Comparison of ENCODE assay signal across 5 worm cellular contexts in genomic region chrIII:5172470-5172869, ce11.
TF ChIP-seq lines count a peak whose summit lies in the region.

K10D2.5 (plus strand) TSS chrIII:5172720.

TF ChIP-seq in whole organism, L1 larva, 84 proteins besides CTCF, POLR2A, EP300 and RAD21 (continues in another document):
- peak; percentile 91 for TF ChIP-seq sox-4 (tag; optimal IDR thresholded peaks at IDR 0.05; lab: Kevin White, UChicago)
- TF ChIP-seq unc-98 (GFP tag; IDR thresholded peaks at IDR 0.05; lab: Robert Waterston, UW): peak; percentile 98
- TF ChIP-seq unc-86 (tag; optimal IDR thresholded peaks at IDR 0.05; lab: Kevin White, UChicago): peak; percentile 91
- peak; percentile 94 for TF ChIP-seq dsc-1 (tag; optimal IDR thresholded peaks at IDR 0.05; lab: Kevin White, UChicago)
- peak; percentile 94 for TF ChIP-seq mep-1 (tag; optimal IDR thresholded peaks at IDR 0.05; lab: Kevin White, UChicago)
- peak; percentile 71 for TF ChIP-seq lin-39 (tag; optimal IDR thresholded peaks at IDR 0.05; lab: Kevin White, UChicago)
- peak; percentile 50 for TF ChIP-seq ceh-8 (GFP tag; optimal IDR thresholded peaks at IDR 0.05; lab: Kevin White, UChicago)
- TF ChIP-seq aha-1 (tag; optimal IDR thresholded peaks at IDR 0.05; lab: Kevin White, UChicago): peak; percentile 57
- peak; percentile 91 to 93 for TF ChIP-seq lsy-2 (tag; optimal IDR thresholded peaks at IDR 0.05; lab: Kevin White, UChicago)
- no peak for TF ChIP-seq ets-5 (GFP tag; IDR thresholded peaks at IDR 0.05; lab: Robert Waterston, UW)
- TF ChIP-seq elt-3 (tag; optimal IDR thresholded peaks at IDR 0.05; lab: Kevin White, UChicago): peak in 3 of 6 experiments; percentile 76 to 79 (median 79)
- peak; percentile 82 for TF ChIP-seq fos-1 (tag; optimal IDR thresholded peaks at IDR 0.05; lab: Kevin White, UChicago)
- peak; percentile 95 for TF ChIP-seq nhr-19 (GFP tag; conservative IDR thresholded peaks at IDR 0.05; lab: Robert Waterston, UW)
- TF ChIP-seq unc-130 (tag; optimal IDR thresholded peaks at IDR 0.05; lab: Kevin White, UChicago): peak; percentile 90
- peak; percentile 97 for TF ChIP-seq nhr-71 (tag; optimal IDR thresholded peaks at IDR 0.05; lab: Kevin White, UChicago)
- TF ChIP-seq mab-9 (GFP tag; IDR thresholded peaks at IDR 0.05; lab: Robert Waterston, UW): peak; percentile 94
- no peak for TF ChIP-seq unc-62 (GFP tag; optimal IDR thresholded peaks at IDR 0.05; lab: Kevin White, UChicago)
- peak; percentile 93 for TF ChIP-seq irx-1 (tag; optimal IDR thresholded peaks at IDR 0.05; lab: Kevin White, UChicago)

TF ChIP-seq in whole organism, L3 larva, 47 proteins besides CTCF, POLR2A, EP300 and RAD21 (continues in another document):
- TF ChIP-seq jun-1 (tag; optimal IDR thresholded peaks at IDR 0.05; lab: Kevin White, UChicago) (peak; percentile 49), ceh-9 (tag; optimal IDR thresholded peaks at IDR 0.05; lab: Kevin White, UChicago) (no peak), snpc-4 (tag; optimal IDR thresholded peaks at IDR 0.05; lab: Kevin White, UChicago) (peak; percentile 89), nhr-12 (tag; optimal IDR thresholded peaks at IDR 0.05; lab: Kevin White, UChicago) (no peak), egl-5 (tag; optimal IDR thresholded peaks at IDR 0.05; lab: Kevin White, UChicago) (peak; percentile 74), ztf-4 (tag; optimal IDR thresholded peaks at IDR 0.05; lab: Kevin White, UChicago) (no peak), nhr-77 (tag; optimal IDR thresholded peaks at IDR 0.05; lab: Kevin White, UChicago) (peak; percentile 39), skn-1 (tag; optimal IDR thresholded peaks at IDR 0.05; lab: Kevin White, UChicago) (peak; percentile 79), nhr-237 (tag; optimal IDR thresholded peaks at IDR 0.05; lab: Kevin White, UChicago) (no peak), pqm-1 (tag; optimal IDR thresholded peaks at IDR 0.05; lab: Kevin White, UChicago) (peak; percentile 58), elt-2 (tag; optimal IDR thresholded peaks at IDR 0.05; lab: Kevin White, UChicago) (peak; percentile 55), nfya-1 (tag; optimal IDR thresholded peaks at IDR 0.05; lab: Kevin White, UChicago; ENCODE audit: insufficient read depth) (peak; percentile 88), nhr-11 (tag; optimal IDR thresholded peaks at IDR 0.05; lab: Kevin White, UChicago) (peak; percentile 74), fos-1 (tag; optimal IDR thresholded peaks at IDR 0.05; lab: Kevin White, UChicago) (no peak), ceh-28 (tag; optimal IDR thresholded peaks at IDR 0.05; lab: Kevin White, UChicago) (peak; percentile 73), nhr-43 (tag; optimal IDR thresholded peaks at IDR 0.05; lab: Kevin White, UChicago; ENCODE audit: poor library complexity, severe bottlenecking) (peak; percentile 95), fkh-10 (GFP tag; optimal IDR thresholded peaks at IDR 0.05; lab: Kevin White, UChicago) (peak; percentile 69), zag-1 (tag; optimal IDR thresholded peaks at IDR 0.05; lab: Kevin White, UChicago) (no peak), nhr-25 (tag; optimal IDR thresholded peaks at IDR 0.05; lab: Kevin White, UChicago) (peak; percentile 89)

TF ChIP-seq in whole organism, early embryonic, 17 proteins besides CTCF, POLR2A, EP300 and RAD21:
- peak; percentile 75 for TF ChIP-seq flt-1 (GFP tag; IDR thresholded peaks at IDR 0.05; lab: Robert Waterston, UW)
- peak; percentile 82 for TF ChIP-seq ets-7 (tag; optimal IDR thresholded peaks at IDR 0.05; lab: Kevin White, UChicago)
- peak; percentile 26 for TF ChIP-seq B0310.2 (tag; optimal IDR thresholded peaks at IDR 0.05; lab: Kevin White, UChicago)
- no peak for TF ChIP-seq hmbx-1 (tag; optimal IDR thresholded peaks at IDR 0.05; lab: Kevin White, UChicago)
- TF ChIP-seq ceh-36 (tag; optimal IDR thresholded peaks at IDR 0.05; lab: Kevin White, UChicago): peak; percentile 13
- peak; percentile 93 for TF ChIP-seq tbx-37 (GFP tag; conservative IDR thresholded peaks at IDR 0.05; lab: Robert Waterston, UW)
- peak; percentile 81 for TF ChIP-seq sea-1 (GFP tag; conservative IDR thresholded peaks at IDR 0.05; lab: Robert Waterston, UW)
- peak; percentile 68; the same call in 1 of the 2 replicates for TF ChIP-seq tbx-11 (GFP tag; IDR thresholded peaks at IDR 0.05; lab: Robert Waterston, UW)
- peak; percentile 10 for TF ChIP-seq ceh-13 (GFP tag; optimal IDR thresholded peaks at IDR 0.05; lab: Kevin White, UChicago)
- TF ChIP-seq aly-1 (tag; optimal IDR thresholded peaks at IDR 0.05; lab: Kevin White, UChicago): peak; percentile 16
- no peak for TF ChIP-seq ama-1 (optimal IDR thresholded peaks at IDR 0.05; lab: Kevin White, UChicago)
- TF ChIP-seq tra-4 (tag; optimal IDR thresholded peaks at IDR 0.05; lab: Kevin White, UChicago): no peak
- peak; percentile 50 for TF ChIP-seq F13C5.2 (tag; optimal IDR thresholded peaks at IDR 0.05; lab: Kevin White, UChicago)
- TF ChIP-seq hnd-1 (tag; optimal IDR thresholded peaks at IDR 0.05; lab: Kevin White, UChicago): peak; percentile 33
- peak; percentile 53 for TF ChIP-seq hmg-4 (GFP tag; optimal IDR thresholded peaks at IDR 0.05; lab: Kevin White, UChicago)
- TF ChIP-seq pes-1 (GFP tag; IDR thresholded peaks at IDR 0.05; lab: Robert Waterston, UW): peak; percentile 88
- TF ChIP-seq scrt-1 (GFP tag; IDR thresholded peaks at IDR 0.05; lab: Robert Waterston, UW): peak; percentile 60; the same call in 1 of the 2 replicates
TF ChIP-seq in whole organism, early embryonic: peak in this region for 14.

TF ChIP-seq in whole organism, midembryonic, 9 proteins besides CTCF, POLR2A, EP300 and RAD21:
- peak; percentile 93 for TF ChIP-seq flt-1 (GFP tag; IDR thresholded peaks at IDR 0.05; lab: Robert Waterston, UW)
- peak; percentile 68; the same call in 1 of the 2 replicates for TF ChIP-seq T22C8.4 (GFP tag; IDR thresholded peaks at IDR 0.05; lab: Robert Waterston, UW)
- TF ChIP-seq klf-2 (GFP tag; conservative IDR thresholded peaks at IDR 0.05; lab: Robert Waterston, UW): peak; percentile 86
- peak; percentile 68 for TF ChIP-seq cog-1 (tag; optimal IDR thresholded peaks at IDR 0.05; lab: Kevin White, UChicago)
- peak; percentile 91 for TF ChIP-seq ztf-23 (GFP tag; IDR thresholded peaks at IDR 0.05; lab: Robert Waterston, UW)
- TF ChIP-seq tab-1 (GFP tag; IDR thresholded peaks at IDR 0.05; lab: Robert Waterston, UW): peak; percentile 74; the same call in 1 of the 2 replicates
- peak; percentile 76 for TF ChIP-seq ztf-29 (GFP tag; IDR thresholded peaks at IDR 0.05; lab: Robert Waterston, UW)
- no peak for TF ChIP-seq med-1 (GFP tag; optimal IDR thresholded peaks at IDR 0.05; lab: Kevin White, UChicago; ENCODE audit: insufficient read depth)
- TF ChIP-seq ref-1 (GFP tag; conservative IDR thresholded peaks at IDR 0.05; lab: Robert Waterston, UW): peak; percentile 54

TF ChIP-seq in whole organism, young adult, 124 proteins besides CTCF, POLR2A, EP300 and RAD21 (continues in another document):
- TF ChIP-seq F49E8.2 (tag; optimal IDR thresholded peaks at IDR 0.05; lab: Kevin White, UChicago; ENCODE audit: insufficient read depth): peak; percentile 90
- peak; percentile 78 for TF ChIP-seq chd-7 (tag; optimal IDR thresholded peaks at IDR 0.05; lab: Kevin White, UChicago)
- TF ChIP-seq ceh-100 (GFP tag; IDR thresholded peaks at IDR 0.05; lab: Robert Waterston, UW): peak; percentile 99
- peak; percentile 70 for TF ChIP-seq T07F8.4 (tag; optimal IDR thresholded peaks at IDR 0.05; lab: Kevin White, UChicago)
- TF ChIP-seq mes-4 (tag; optimal IDR thresholded peaks at IDR 0.05; lab: Kevin White, UChicago): no peak
- TF ChIP-seq zim-3 (tag; optimal IDR thresholded peaks at IDR 0.05; lab: Kevin White, UChicago): peak; percentile 80
- TF ChIP-seq madf-8 (GFP tag; conservative IDR thresholded peaks at IDR 0.05; lab: Robert Waterston, UW): peak; percentile 77
- peak; percentile 70 for TF ChIP-seq snpc-1.3 (tag; optimal IDR thresholded peaks at IDR 0.05; lab: Kevin White, UChicago; ENCODE audit: insufficient read depth)
- TF ChIP-seq F22D6.2 (tag; optimal IDR thresholded peaks at IDR 0.05; lab: Kevin White, UChicago): peak; percentile 73
- peak; percentile 31 for TF ChIP-seq B0035.1 (tag; optimal IDR thresholded peaks at IDR 0.05; lab: Kevin White, UChicago)
- peak; percentile 98 for TF ChIP-seq unc-130 (GFP tag; optimal IDR thresholded peaks at IDR 0.05; lab: Kevin White, UChicago)
- TF ChIP-seq Y53G8AR.9 (GFP tag; conservative IDR thresholded peaks at IDR 0.05; lab: Robert Waterston, UW): peak; percentile 92
- TF ChIP-seq attf-6 (GFP tag; IDR thresholded peaks at IDR 0.05; lab: Robert Waterston, UW): peak; percentile 75
- TF ChIP-seq lin-54 (GFP tag; optimal IDR thresholded peaks at IDR 0.05; lab: Kevin White, UChicago): peak; percentile 96
- peak in 1 of 3 experiments; percentile 80 for TF ChIP-seq lin-35 (GFP tag; optimal IDR thresholded peaks at IDR 0.05; lab: Kevin White, UChicago)
- peak; percentile 81 for TF ChIP-seq lin-26 (GFP tag; IDR thresholded peaks at IDR 0.05; lab: Robert Waterston, UW)
- TF ChIP-seq lsl-1 (GFP tag; optimal IDR thresholded peaks at IDR 0.05; lab: Kevin White, UChicago): peak; percentile 77
- no peak for TF ChIP-seq egl-18 (GFP tag; IDR thresholded peaks at IDR 0.05; lab: Robert Waterston, UW)
- TF ChIP-seq egrh-3 (GFP tag; IDR thresholded peaks at IDR 0.05; lab: Robert Waterston, UW): peak; percentile 91
- TF ChIP-seq hsf-1 (GFP tag; IDR thresholded peaks at IDR 0.05; lab: Robert Waterston, UW): peak; percentile 87
- TF ChIP-seq C06A6.2 (GFP tag; conservative IDR thresholded peaks at IDR 0.05; lab: Robert Waterston, UW): 0 out of 2 replicates have a peak, but pooled peaks have one; percentile 50
- TF ChIP-seq sptf-2 (GFP tag; optimal IDR thresholded peaks at IDR 0.05; lab: Kevin White, UChicago): peak; percentile 66
- no peak for TF ChIP-seq rpc-1 (optimal IDR thresholded peaks at IDR 0.05; lab: Kevin White, UChicago)
- TF ChIP-seq rpc-1 (tag; optimal IDR thresholded peaks at IDR 0.05; lab: Kevin White, UChicago): no peak
- no peak for TF ChIP-seq sdz-38 (tag; optimal IDR thresholded peaks at IDR 0.05; lab: Kevin White, UChicago)
- TF ChIP-seq pha-4 (tag; optimal IDR thresholded peaks at IDR 0.05; lab: Kevin White, UChicago): no peak
- peak; percentile 85 for TF ChIP-seq attf-3 (GFP tag; conservative IDR thresholded peaks at IDR 0.05; lab: Robert Waterston, UW)
- TF ChIP-seq K12H6.12 (tag; optimal IDR thresholded peaks at IDR 0.05; lab: Kevin White, UChicago): peak; percentile 92
- no peak for TF ChIP-seq snpc-4 (GFP tag; optimal IDR thresholded peaks at IDR 0.05; lab: Kevin White, UChicago)
- peak; percentile 39 to 80 (median 68) for TF ChIP-seq snpc-4 (tag; optimal IDR thresholded peaks at IDR 0.05; lab: Kevin White, UChicago)
- TF ChIP-seq zfh-2 (GFP tag; conservative IDR thresholded peaks at IDR 0.05; lab: Robert Waterston, UW): peak; percentile 88
- TF ChIP-seq F10E7.11 (tag; optimal IDR thresholded peaks at IDR 0.05; lab: Kevin White, UChicago): no peak
- TF ChIP-seq ccch-3 (GFP tag; optimal IDR thresholded peaks at IDR 0.05; lab: Kevin White, UChicago): peak; percentile 95
- TF ChIP-seq die-1 (tag; optimal IDR thresholded peaks at IDR 0.05; lab: Kevin White, UChicago): peak; percentile 60

Comparison
In these comparisons a context has a peak if more than half of its experiments do, and no peak if none do; other contexts are left out.
1. Of the 8 proteins assayed by ChIP-seq in both whole organism, young adult and whole organism, L1 larva: peak only in whole organism, young adult: none; only in whole organism, L1 larva: nhr-90; in both: dpl-1, efl-1, snpc-4 and unc-130; in neither: 2; mixed calls (peak in some experiments, not most) for 1.